Fruit fly (Drosophila melanogaster) whole organism, embryonic: ENCODE results near the gene ohgt.

ENCODE experiments used
- ATbp ChIP-seq: fragments of 200-800 bp; sonication (Bioruptor generic); optimal IDR thresholded peaks from 2 replicates; lab custom pipeline; 2017; ENCODE audit warnings: missing biosample characterization, mild to moderate bottlenecking, missing genetic modification characterization, missing genetic modification reagents
- Abd-B ChIP-seq: fragments of 200-800 bp; sonication (Bioruptor generic); optimal IDR thresholded peaks from 2 replicates; lab custom pipeline; 2018; ENCODE audit warnings: missing biosample characterization, mild to moderate bottlenecking, missing genetic modification characterization, moderate library complexity
- Asciz ChIP-seq: fragments of 200-800 bp; sonication (Bioruptor generic); optimal IDR thresholded peaks from 2 replicates; lab custom pipeline; 2017; ENCODE audit warnings: missing biosample characterization, mild to moderate bottlenecking, missing genetic modification characterization, missing genetic modification reagents
- CG1024 ChIP-seq: fragments of 200-800 bp; sonication (Bioruptor generic); IDR thresholded peaks from 2 replicates; pipeline ENCODE4 v1.3.6; 2022; ENCODE audit warnings: missing biosample characterization, missing genetic modification characterization
- CG10274 ChIP-seq: fragments of 200-800 bp; sonication (Bioruptor generic); optimal IDR thresholded peaks from 3 replicates; lab custom pipeline; 2017; ENCODE audit warnings: missing biosample characterization, mild to moderate bottlenecking, missing genetic modification characterization
- CG15479 ChIP-seq: fragments of 200-800 bp; sonication (Bioruptor generic); optimal IDR thresholded peaks from 3 replicates; lab custom pipeline; 2019; ENCODE audit warnings: missing biosample characterization, mild to moderate bottlenecking, missing genetic modification characterization, moderate library complexity
- CG15601 ChIP-seq: fragments of 200-800 bp; sonication (Bioruptor generic); optimal IDR thresholded peaks from 3 replicates; lab custom pipeline; 2019; ENCODE audit warnings: missing biosample characterization, mild to moderate bottlenecking, missing genetic modification characterization, moderate library complexity
- CG16779 ChIP-seq: fragments of 200-800 bp; sonication (Bioruptor generic); IDR thresholded peaks from 2 replicates; pipeline ENCODE4 v1.3.6; 2022; ENCODE audit warnings: missing biosample characterization, missing genetic modification characterization
- CG16815 ChIP-seq: fragments of 200-800 bp; sonication (Bioruptor generic); optimal IDR thresholded peaks from 3 replicates; lab custom pipeline; 2017; ENCODE audit warnings: missing biosample characterization, mild to moderate bottlenecking, missing genetic modification characterization
- CG17359 ChIP-seq: fragments of 200-800 bp; sonication (Bioruptor generic); optimal IDR thresholded peaks from 3 replicates; lab custom pipeline; 2018; ENCODE audit warnings: missing biosample characterization, mild to moderate bottlenecking, missing genetic modification characterization, moderate library complexity
- CG17361 ChIP-seq: fragments of 200-800 bp; sonication (Bioruptor generic); IDR thresholded peaks from 3 replicates; pipeline ENCODE4 v1.3.6; 2022; ENCODE audit warnings: missing biosample characterization, missing genetic modification characterization
- CG2120 ChIP-seq: fragments of 200-800 bp; sonication (Bioruptor generic); optimal IDR thresholded peaks from 3 replicates; lab custom pipeline; 2016; ENCODE audit warnings: missing biosample characterization, missing genetic modification characterization
- CG2129 ChIP-seq: fragments of 200-800 bp; sonication (Bioruptor generic); IDR thresholded peaks from 2 replicates; pipeline ENCODE4 v1.3.6; 2022; ENCODE audit warnings: missing biosample characterization, missing genetic modification characterization; ENCODE audit not compliant: partially characterized antibody
- CG2678 ChIP-seq: fragments of 200-800 bp; sonication (Bioruptor generic); optimal IDR thresholded peaks from 3 replicates; lab custom pipeline; 2019; ENCODE audit warnings: missing biosample characterization, mild to moderate bottlenecking, missing genetic modification characterization, moderate library complexity
- CG30020 ChIP-seq: fragments of 200-800 bp; optimal IDR thresholded peaks from 2 replicates; lab custom pipeline; 2019; ENCODE audit warnings: missing biosample characterization, mild to moderate bottlenecking, missing genetic modification characterization, moderate library complexity
- CG31441 ChIP-seq: fragments of 200-800 bp; sonication (Bioruptor generic); IDR thresholded peaks from 2 replicates; pipeline ENCODE4 v1.3.6; 2022; ENCODE audit warnings: missing biosample characterization, missing genetic modification characterization
- CG3847 ChIP-seq: fragments of 200-800 bp; sonication (Bioruptor generic); IDR thresholded peaks from 2 replicates; pipeline ENCODE4 v1.3.6; 2022; ENCODE audit warnings: missing biosample characterization, missing genetic modification characterization
- CG42726 ChIP-seq: fragments of 200-800 bp; sonication (Bioruptor generic); IDR thresholded peaks from 2 replicates; pipeline ENCODE4 v1.3.6; 2022; ENCODE audit warnings: missing biosample characterization, missing genetic modification characterization; ENCODE audit not compliant: partially characterized antibody
- CG6175 ChIP-seq: fragments of 200-800 bp; sonication (Bioruptor generic); IDR thresholded peaks from 3 replicates; pipeline ENCODE4 v1.3.6; 2022; ENCODE audit warnings: missing biosample characterization, missing genetic modification characterization
- CkIIα-i1 ChIP-seq: fragments of 200-800 bp; sonication (Bioruptor generic); IDR thresholded peaks from 2 replicates; pipeline ENCODE4 v1.3.6; 2022; ENCODE audit warnings: missing biosample characterization, missing genetic modification characterization
- E2f2 ChIP-seq: fragments of 200-800 bp; sonication (Bioruptor generic); IDR thresholded peaks from 2 replicates; pipeline ENCODE4 v1.3.6; 2022; ENCODE audit warnings: missing biosample characterization, missing genetic modification characterization
- Gsc ChIP-seq: fragments of 200-800 bp; sonication (Bioruptor generic); IDR thresholded peaks from 2 replicates; pipeline ENCODE4 v1.3.6; 2022; ENCODE audit warnings: missing biosample characterization, missing genetic modification characterization
- HLH4C ChIP-seq: fragments of 200-800 bp; sonication (Bioruptor generic); IDR thresholded peaks from 3 replicates; pipeline ENCODE4 v1.3.6; 2022; ENCODE audit warnings: missing biosample characterization, missing genetic modification characterization; ENCODE audit not compliant: partially characterized antibody
- HLHmδ ChIP-seq: fragments of 200-800 bp; sonication (Bioruptor generic); optimal IDR thresholded peaks from 2 replicates; lab custom pipeline; 2018; ENCODE audit warnings: missing biosample characterization, mild to moderate bottlenecking, missing genetic modification characterization, moderate library complexity
- Lim3 ChIP-seq: fragments of 200-800 bp; sonication (Bioruptor generic); IDR thresholded peaks from 2 replicates; pipeline ENCODE4 v1.3.6; 2022; ENCODE audit warnings: missing biosample characterization, missing genetic modification characterization
- NFAT ChIP-seq: fragments of 200-800 bp; sonication (Bioruptor generic); IDR thresholded peaks from 2 replicates; pipeline ENCODE4 v1.3.6; 2022; ENCODE audit warnings: missing biosample characterization, missing genetic modification characterization
- Poxn ChIP-seq: fragments of 200-800 bp; sonication (Bioruptor generic); IDR thresholded peaks from 2 replicates; pipeline ENCODE4 v1.3.6; 2022; ENCODE audit warnings: missing biosample characterization, missing genetic modification characterization
- Ptx1 ChIP-seq: fragments of 200-800 bp; sonication (Bioruptor generic); IDR thresholded peaks from 2 replicates; pipeline ENCODE4 v1.3.6; 2022; ENCODE audit warnings: missing biosample characterization, missing genetic modification characterization
- Sin3A ChIP-seq: fragments of >200 bp; optimal IDR thresholded peaks from 2 replicates; lab custom pipeline; 2018
- Sry-β ChIP-seq: fragments of 200-800 bp; sonication (Bioruptor generic); optimal IDR thresholded peaks from 2 replicates; lab custom pipeline; 2018; ENCODE audit warnings: missing biosample characterization, mild to moderate bottlenecking, missing genetic modification characterization, moderate library complexity
- Sry-δ ChIP-seq: fragments of 200-800 bp; sonication (Bioruptor generic); optimal IDR thresholded peaks from 2 replicates; lab custom pipeline; 2016; ENCODE audit warnings: missing biosample characterization, missing genetic modification characterization
- Tbp ChIP-seq: fragments of >200 bp; optimal IDR thresholded peaks from 2 replicates; lab custom pipeline; 2018; ENCODE audit warnings: missing biosample characterization, missing genetic modification characterization
- ash1 ChIP-seq: fragments of 200-800 bp; sonication (Bioruptor generic); optimal IDR thresholded peaks from 2 replicates; lab custom pipeline; 2018; ENCODE audit warnings: missing biosample characterization, mild to moderate bottlenecking, missing genetic modification characterization
- bbx ChIP-seq: fragments of 200-800 bp; sonication (Bioruptor generic); IDR thresholded peaks from 2 replicates; pipeline ENCODE4 v1.3.6; 2022; ENCODE audit warnings: missing biosample characterization, missing genetic modification characterization; ENCODE audit not compliant: partially characterized antibody
- bowl ChIP-seq: fragments of 200-800 bp; sonication (Bioruptor generic); IDR thresholded peaks from 2 replicates; pipeline ENCODE4 v1.3.6; 2022; ENCODE audit warnings: missing biosample characterization, missing genetic modification characterization
- ci ChIP-seq: fragments of 200-800 bp; sonication (Bioruptor generic); IDR thresholded peaks from 3 replicates; pipeline ENCODE4 v1.3.6; 2022; ENCODE audit warnings: missing biosample characterization, missing genetic modification characterization
- danr ChIP-seq: fragments of 200-800 bp; sonication (Bioruptor generic); IDR thresholded peaks from 2 replicates; pipeline ENCODE4 v1.3.6; 2022; ENCODE audit warnings: missing biosample characterization, missing genetic modification characterization
- ewg ChIP-seq: fragments of 200-800 bp; sonication (Bioruptor generic); optimal IDR thresholded peaks from 3 replicates; lab custom pipeline; 2017; ENCODE audit warnings: mild to moderate bottlenecking, missing biosample characterization, missing genetic modification reagents, missing genetic modification characterization
- hkb ChIP-seq, 2 experiments: fragments of 200-800 bp in 1 of 2; fragments of >200 bp in 1 of 2; sonication (Bioruptor generic) in 1 of 2; IDR thresholded peaks in 1 of 2; optimal IDR thresholded peaks in 1 of 2; 2 replicates each; pipeline versions ENCODE4 v1.3.6 to Lab custom; 2017 to 2022; ENCODE audit warnings: missing biosample characterization in 1 of 2, missing genetic modification characterization in 1 of 2
- nau ChIP-seq: fragments of 200-800 bp; sonication (Bioruptor generic); optimal IDR thresholded peaks from 3 replicates; lab custom pipeline; 2017; ENCODE audit warnings: missing biosample characterization, mild to moderate bottlenecking, missing genetic modification characterization, missing genetic modification reagents
- nerfin-1 ChIP-seq: fragments of 200-800 bp; sonication (Bioruptor generic); optimal IDR thresholded peaks from 3 replicates; lab custom pipeline; 2019; ENCODE audit warnings: missing biosample characterization, mild to moderate bottlenecking, missing genetic modification characterization, moderate library complexity
- odd ChIP-seq: fragments of 200-800 bp; sonication (Bioruptor generic); optimal IDR thresholded peaks from 2 replicates; lab custom pipeline; 2017; ENCODE audit warnings: missing biosample characterization, mild to moderate bottlenecking, missing genetic modification characterization
- pita ChIP-seq: fragments of 200-800 bp; sonication (Bioruptor generic); optimal IDR thresholded peaks from 2 replicates; lab custom pipeline; 2017; ENCODE audit warnings: missing biosample characterization, mild to moderate bottlenecking, missing genetic modification characterization
- pnt ChIP-seq: fragments of 200-800 bp; sonication (Bioruptor generic); optimal IDR thresholded peaks from 3 replicates; lab custom pipeline; 2016; ENCODE audit warnings: missing biosample characterization, missing genetic modification characterization
- shn ChIP-seq: fragments of 200-800 bp; sonication (Bioruptor generic); optimal IDR thresholded peaks from 3 replicates; lab custom pipeline; 2016; ENCODE audit warnings: missing biosample characterization, missing genetic modification characterization
- tin ChIP-seq: fragments of 200-800 bp; sonication (Bioruptor generic); optimal IDR thresholded peaks from 3 replicates; lab custom pipeline; 2016; ENCODE audit warnings: missing biosample characterization, missing genetic modification characterization
- trem ChIP-seq: fragments of 200-800 bp; optimal IDR thresholded peaks from 3 replicates; lab custom pipeline; 2019; ENCODE audit warnings: missing biosample characterization, mild to moderate bottlenecking, missing genetic modification characterization, moderate library complexity
- wor ChIP-seq: fragments of 200-800 bp; sonication (Bioruptor generic); IDR thresholded peaks from 2 replicates; pipeline ENCODE4 v1.3.6; 2022; ENCODE audit warnings: missing biosample characterization, missing genetic modification characterization
- zen ChIP-seq: fragments of 200-800 bp; sonication (Bioruptor generic); optimal IDR thresholded peaks from 3 replicates; lab custom pipeline; 2018; ENCODE audit warnings: missing biosample characterization, mild to moderate bottlenecking, missing genetic modification characterization, moderate library complexity

Gene ohgt

dm6 chr3R:10042664-10043372 lies 6.2 kb upstream of the ohgt start, which contains the start of the genes Mical and CG3909 (continued):
- TF ChIP-seq CG3847 (GFP tag; lab: Robert Waterston, UW) (peak; percentile 86), Asciz (GFP tag; lab: Kevin White, UChicago) (peak; percentile 40), Sry-δ (GFP tag; lab: Kevin White, UChicago) (peak; percentile 29), hkb (optimal IDR thresholded peaks at IDR 0.05; lab: Kevin White, UChicago) (no peak), hkb (GFP tag; IDR thresholded peaks at IDR 0.05; lab: Robert Waterston, UW) (peak; percentile 82), Gsc (no peak), CkIIα-i1 (no peak), bowl (GFP tag; lab: Robert Waterston, UW) (peak; percentile 56; the same call in 1 of the 2 replicates), CG16815 (peak; percentile 66), CG42726 (GFP tag; lab: Robert Waterston, UW) (peak; percentile 51; the same call in 1 of the 2 replicates), zen (tag; lab: Kevin White, UChicago) (peak; percentile 82), Abd-B (GFP tag; lab: Kevin White, UChicago) (peak; percentile 81), CG1024 (GFP tag; lab: Robert Waterston, UW) (peak; percentile 76), CG17359 (peak; percentile 88), pnt (GFP tag; lab: Kevin White, UChicago) (peak; percentile 40), CG6175 (GFP tag; lab: Robert Waterston, UW) (peak; percentile 73; the same call in 2 of the 3 replicates), Poxn (GFP tag; lab: Robert Waterston, UW) (no peak), CG30020 (tag; lab: Kevin White, UChicago) (peak; percentile 81), CG17361 (peak; percentile 92), Tbp (GFP tag; lab: Kevin White, UChicago) (no peak), CG10274 (GFP tag; lab: Kevin White, UChicago) (no peak), nerfin-1 (peak; percentile 69), nau (GFP tag; lab: Kevin White, UChicago) (peak; percentile 20), pita (GFP tag; lab: Kevin White, UChicago) (no peak), CG15601 (tag; lab: Kevin White, UChicago) (peak; percentile 85), odd (GFP tag; lab: Kevin White, UChicago) (peak; percentile 28), danr (GFP tag; lab: Robert Waterston, UW) (0 out of 2 replicates have a peak, but pooled peaks have one; percentile 30), shn (no peak), HLH4C (GFP tag; lab: Robert Waterston, UW) (peak; percentile 64), tin (GFP tag; lab: Kevin White, UChicago) (peak; percentile 75), NFAT (GFP tag; lab: Robert Waterston, UW) (peak; percentile 94), Ptx1 (GFP tag; lab: Robert Waterston, UW) (peak; percentile 93), E2f2 (GFP tag; lab: Robert Waterston, UW) (peak; percentile 70), ewg (GFP tag; lab: Kevin White, UChicago) (peak; percentile 38), CG2120 (GFP tag; lab: Kevin White, UChicago) (peak; percentile 83), CG31441 (peak; percentile 92), Sin3A (lab: Kevin White, UChicago) (no peak), HLHmδ (GFP tag; lab: Kevin White, UChicago) (peak; percentile 72), wor (GFP tag; lab: Robert Waterston, UW) (peak; percentile 60; the same call in 1 of the 2 replicates), Lim3 (0 out of 2 replicates have a peak, but pooled peaks have one; percentile 29), CG2129 (no peak), ci (GFP tag; lab: Robert Waterston, UW) (peak; percentile 70), ash1 (peak; percentile 26), bbx (peak; percentile 50; the same call in 1 of the 2 replicates), trem (peak; percentile 85), Sry-β (GFP tag; lab: Kevin White, UChicago) (no peak), CG15479 (GFP tag; lab: Kevin White, UChicago) (no peak), CG16779 (GFP tag; lab: Robert Waterston, UW) (peak; percentile 80; the same call in 1 of the 2 replicates), ATbp (peak; percentile 53), CG2678 (tag; lab: Kevin White, UChicago) (peak; percentile 92)
